Fruit fly (Drosophila melanogaster): Measurements from ENCODE around the gene CG17568.

- TF ChIP-seq CG9948 (tag; optimal IDR thresholded peaks at IDR 0.05) (no peak), CG34367 (tag; optimal IDR thresholded peaks at IDR 0.05) (no peak), CG10348 (GFP tag; IDR thresholded peaks at IDR 0.05) (no peak), rn (GFP tag; IDR thresholded peaks at IDR 0.05) (no peak), D1 (tag; optimal IDR thresholded peaks at IDR 0.05) (no peak)
These were observed 23.0 kb upstream of the CG17568 start for dm6 chr2L:19204546-19204945.
